Fruit fly (Drosophila melanogaster): ENCODE measurements around the gene CG45067.
A peak's percentile ranks its signal among the peaks of the same experiment; 100 is the strongest.

The CG45067 gene

DNA sequence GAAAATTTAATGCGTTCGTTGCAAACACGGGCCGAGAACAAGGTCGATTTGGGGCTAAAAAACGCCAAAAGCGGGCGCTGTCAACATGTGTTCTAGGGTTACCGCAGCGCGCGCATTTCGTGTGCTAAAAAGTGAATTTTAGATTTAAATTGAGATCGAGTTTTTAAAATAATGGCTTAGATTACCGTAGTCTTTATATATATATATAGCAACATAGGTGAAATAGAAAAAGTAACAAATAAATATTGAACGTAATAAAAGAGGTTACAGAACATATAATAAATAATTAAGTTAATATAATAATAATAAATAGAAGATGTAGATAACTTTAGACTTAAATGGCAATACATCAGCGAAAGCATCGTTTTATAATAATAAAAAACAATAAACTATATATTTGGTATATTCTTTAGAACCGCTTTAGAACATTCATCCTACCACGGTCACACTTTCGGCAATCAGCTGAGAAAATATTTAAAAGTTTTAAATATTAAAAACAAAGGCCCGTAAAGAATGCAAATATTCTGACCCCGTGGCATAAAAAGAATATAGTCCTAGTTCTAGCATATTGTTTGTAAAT, 29.2 kb upstream of the CG45067 start, which contains the start of the genes CG11537 and Alg2 (continued):
- no peak for TF ChIP-seq lov (optimal IDR thresholded peaks at IDR 0.05)
- no peak for TF ChIP-seq lov (GFP tag; IDR thresholded peaks at IDR 0.05)
- peak; percentile 47 for TF ChIP-seq CG12391 (tag; optimal IDR thresholded peaks at IDR 0.05)
- TF ChIP-seq gce (GFP tag; IDR thresholded peaks at IDR 0.05), result no peak
- TF ChIP-seq CG1602 (GFP tag; optimal IDR thresholded peaks at IDR 0.05), result peak; percentile 7
- TF ChIP-seq CG2116 (GFP tag; optimal IDR thresholded peaks at IDR 0.05), result peak; percentile 35
- TF ChIP-seq Taf1 (GFP tag; IDR thresholded peaks at IDR 0.05), result no peak
- TF ChIP-seq croc (GFP tag; conservative IDR thresholded peaks at IDR 0.05), result no peak
- TF ChIP-seq HHEX (GFP tag; optimal IDR thresholded peaks at IDR 0.05), result peak; percentile 12
- no peak for TF ChIP-seq peb (GFP tag; IDR thresholded peaks at IDR 0.05)
- TF ChIP-seq CG10147 (GFP tag; optimal IDR thresholded peaks at IDR 0.05), result no peak
- no peak for TF ChIP-seq CG1529 (GFP tag; optimal IDR thresholded peaks at IDR 0.05)
- TF ChIP-seq sens (GFP tag), result peak; percentile 56
- TF ChIP-seq Lhr (GFP tag; optimal IDR thresholded peaks at IDR 0.05), result no peak
- no peak for TF ChIP-seq E2f1 (GFP tag; IDR thresholded peaks at IDR 0.05)
- TF ChIP-seq BEAF-32 (GFP tag; optimal IDR thresholded peaks at IDR 0.05), result peak; percentile 22
- TF ChIP-seq sug (tag; optimal IDR thresholded peaks at IDR 0.05), result peak; percentile 4
- no peak for TF ChIP-seq CG12942 (GFP tag; optimal IDR thresholded peaks at IDR 0.05)
- no peak for TF ChIP-seq inv (GFP tag; IDR thresholded peaks at IDR 0.05; ENCODE audit: partially characterized antibody)
- peak; percentile 56 for TF ChIP-seq CG14710 (tag; optimal IDR thresholded peaks at IDR 0.05)
- no peak; the same call in 1 of the 2 replicates for TF ChIP-seq rib (GFP tag; IDR thresholded peaks at IDR 0.05)
- no peak for TF ChIP-seq exex (tag; optimal IDR thresholded peaks at IDR 0.05)
- peak; percentile 41 for TF ChIP-seq Nf-YC (tag; optimal IDR thresholded peaks at IDR 0.05)
- no peak for TF ChIP-seq CG7786 (GFP tag; optimal IDR thresholded peaks at IDR 0.05)
- TF ChIP-seq sob (GFP tag; IDR thresholded peaks at IDR 0.05), result no peak
- TF ChIP-seq da (GFP tag; optimal IDR thresholded peaks at IDR 0.05), result no peak
- no peak for TF ChIP-seq D (optimal IDR thresholded peaks at IDR 0.05)
- TF ChIP-seq D (GFP tag; optimal IDR thresholded peaks at IDR 0.05), result no peak
- TF ChIP-seq Doc2 (GFP tag; IDR thresholded peaks at IDR 0.05), result no peak
- TF ChIP-seq amos (GFP tag; IDR thresholded peaks at IDR 0.05; ENCODE audit: partially characterized antibody), result peak; percentile 28; the same call in 1 of the 2 replicates
- TF ChIP-seq CG16863 (GFP tag; optimal IDR thresholded peaks at IDR 0.05), result no peak
- no peak for TF ChIP-seq CG11456 (GFP tag; IDR thresholded peaks at IDR 0.05)
- TF ChIP-seq MESR4 (GFP tag; optimal IDR thresholded peaks at IDR 0.05), result no peak
- TF ChIP-seq HLHmδ (GFP tag; optimal IDR thresholded peaks at IDR 0.05), result no peak
- TF ChIP-seq Trl (optimal IDR thresholded peaks at IDR 0.05), result no peak
- TF ChIP-seq Trl (GFP tag; optimal IDR thresholded peaks at IDR 0.05), result no peak
- no peak for TF ChIP-seq CG7963 (GFP tag; IDR thresholded peaks at IDR 0.05; ENCODE audit: partially characterized antibody)
- TF ChIP-seq CG8944 (GFP tag; optimal IDR thresholded peaks at IDR 0.05), result no peak
- TF ChIP-seq CG1792 (GFP tag; optimal IDR thresholded peaks at IDR 0.05), result no peak
- no peak for TF ChIP-seq Gsc (GFP tag; IDR thresholded peaks at IDR 0.05)
- peak; percentile 36 for TF ChIP-seq CG2120 (GFP tag; optimal IDR thresholded peaks at IDR 0.05)
- TF ChIP-seq slp2 (GFP tag; optimal IDR thresholded peaks at IDR 0.05), result no peak
- no peak for TF ChIP-seq CG9817 (tag; optimal IDR thresholded peaks at IDR 0.05)
- TF ChIP-seq CG10209 (GFP tag; optimal IDR thresholded peaks at IDR 0.05), result peak; percentile 34
- TF ChIP-seq CG9609 (GFP tag; optimal IDR thresholded peaks at IDR 0.05), result peak; percentile 6
- TF ChIP-seq seq (GFP tag; IDR thresholded peaks at IDR 0.05), result no peak
- TF ChIP-seq sc (optimal IDR thresholded peaks at IDR 0.05), result no peak
- no peak for TF ChIP-seq sc (GFP tag; optimal IDR thresholded peaks at IDR 0.05)
- TF ChIP-seq gro (GFP tag; optimal IDR thresholded peaks at IDR 0.05), result no peak
- TF ChIP-seq ato (GFP tag; IDR thresholded peaks at IDR 0.05; ENCODE audit: partially characterized antibody), result no peak
- TF ChIP-seq dysf (GFP tag; IDR thresholded peaks at IDR 0.05), result peak; percentile 27; the same call in 1 of the 3 replicates
- TF ChIP-seq Oaz (GFP tag; IDR thresholded peaks at IDR 0.05), result no peak

Measured in whole organism, embryonic.